Fruit fly (Drosophila melanogaster): ENCODE data around the gene Tace.

DNA sequence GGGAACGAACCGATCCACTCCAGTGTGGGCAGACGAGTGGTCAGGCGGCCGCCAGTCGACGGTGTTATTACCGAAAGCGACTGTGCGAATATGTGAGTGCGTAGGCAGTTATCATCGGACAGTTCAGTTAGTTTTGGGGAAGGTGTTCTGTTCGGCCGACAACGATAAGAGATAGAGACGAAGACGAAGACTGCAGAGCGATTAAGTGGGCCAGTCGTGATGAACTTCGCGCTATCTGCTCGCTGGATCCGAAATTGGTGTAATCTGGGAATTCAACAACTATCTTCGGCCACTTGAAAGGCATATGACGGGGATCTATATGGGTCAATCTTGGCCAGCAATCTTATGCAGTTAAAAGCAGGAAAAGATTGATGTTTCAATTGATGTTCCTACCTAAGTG lies 8.8 kb downstream of the Tace start, which contains the start of gene CG7912:
- no peak for TF ChIP-seq Myc (optimal IDR thresholded peaks at IDR 0.05)
- TF ChIP-seq h (optimal IDR thresholded peaks at IDR 0.05) = no peak
- TF ChIP-seq psq (optimal IDR thresholded peaks at IDR 0.05) = no peak
- TF ChIP-seq Sin3A (optimal IDR thresholded peaks at IDR 0.05) = no peak
- no peak for TF ChIP-seq insv (optimal IDR thresholded peaks at IDR 0.05)
- no peak for TF ChIP-seq ttk (optimal IDR thresholded peaks at IDR 0.05)

All from Kc167 (cell line).